Fruit fly (Drosophila melanogaster) whole organism, prepupa: Measurements from ENCODE around the gene CG43218.

Experiments used
- Blimp-1 ChIP-seq: fragments of 200-800 bp; sonication (Bioruptor generic); optimal IDR thresholded peaks from 3 replicates; lab custom pipeline; 2017; ENCODE audit warnings: missing biosample characterization, missing genetic modification characterization, mild to moderate bottlenecking, moderate library complexity, missing genetic modification reagents
- CG10669 ChIP-seq: fragments of 200-800 bp; sonication (Bioruptor generic); optimal IDR thresholded peaks from 3 replicates; lab custom pipeline; 2018; ENCODE audit warnings: missing biosample characterization, mild to moderate bottlenecking, missing genetic modification characterization, moderate library complexity
- CG11902 ChIP-seq: fragments of 200-800 bp; sonication (Bioruptor generic); optimal IDR thresholded peaks from 3 replicates; lab custom pipeline; 2016; ENCODE audit warnings: missing biosample characterization, missing genetic modification characterization
- CG15336 ChIP-seq: fragments of 200-800 bp; sonication (Bioruptor generic); IDR thresholded peaks from 2 replicates; pipeline ENCODE4 v1.3.6; 2022; ENCODE audit warnings: missing biosample characterization, missing genetic modification characterization
- CG1621 ChIP-seq: fragments of 200-800 bp; sonication (Bioruptor generic); optimal IDR thresholded peaks from 3 replicates; lab custom pipeline; 2018; ENCODE audit warnings: missing biosample characterization, mild to moderate bottlenecking, missing genetic modification characterization
- CG3032 ChIP-seq: fragments of 200-800 bp; optimal IDR thresholded peaks from 2 replicates; lab custom pipeline; 2019; ENCODE audit warnings: missing biosample characterization, mild to moderate bottlenecking, missing genetic modification characterization, moderate library complexity
- CG32006 ChIP-seq: fragments of 200-800 bp; sonication (Bioruptor generic); optimal IDR thresholded peaks from 3 replicates; lab custom pipeline; 2017; ENCODE audit warnings: missing biosample characterization, mild to moderate bottlenecking, missing genetic modification characterization
- CG3919 ChIP-seq: fragments of 200-800 bp; sonication (Bioruptor generic); optimal IDR thresholded peaks from 3 replicates; lab custom pipeline; 2016; ENCODE audit warnings: missing biosample characterization, missing genetic modification characterization
- CG4318 ChIP-seq: fragments of 200-800 bp; sonication (Bioruptor generic); optimal IDR thresholded peaks from 3 replicates; lab custom pipeline; 2017; ENCODE audit warnings: missing biosample characterization, mild to moderate bottlenecking, missing genetic modification characterization
- CG6163 ChIP-seq: fragments of 200-800 bp; sonication (Bioruptor generic); IDR thresholded peaks from 3 replicates; pipeline ENCODE4 v1.3.6; 2022; ENCODE audit warnings: missing biosample characterization, missing genetic modification characterization
- CG6276 ChIP-seq: fragments of 200-800 bp; sonication (Bioruptor generic); optimal IDR thresholded peaks from 2 replicates; lab custom pipeline; 2017; ENCODE audit warnings: missing biosample characterization, mild to moderate bottlenecking, missing genetic modification characterization
- CG6854 ChIP-seq: fragments of 200-800 bp; sonication (Bioruptor generic); optimal IDR thresholded peaks from 2 replicates; lab custom pipeline; 2017; ENCODE audit warnings: missing biosample characterization, mild to moderate bottlenecking, missing genetic modification characterization
- CG7368 ChIP-seq: fragments of 200-800 bp; sonication (Bioruptor generic); optimal IDR thresholded peaks from 3 replicates; lab custom pipeline; 2016; ENCODE audit warnings: missing biosample characterization, missing genetic modification characterization
- CG8119 ChIP-seq: fragments of 200-800 bp; sonication (Bioruptor generic); IDR thresholded peaks from 3 replicates; pipeline ENCODE4 v1.3.6; 2022; ENCODE audit warnings: missing biosample characterization, missing genetic modification characterization
- CG9139 ChIP-seq: fragments of 200-800 bp; sonication (Bioruptor generic); optimal IDR thresholded peaks from 3 replicates; lab custom pipeline; 2017; ENCODE audit warnings: missing biosample characterization, mild to moderate bottlenecking, missing genetic modification characterization
- Eip75B ChIP-seq: fragments of 200-800 bp; sonication (Bioruptor generic); optimal IDR thresholded peaks from 3 replicates; lab custom pipeline; 2016; ENCODE audit warnings: missing biosample characterization, missing genetic modification characterization
- Eip78C ChIP-seq: fragments of 200-800 bp; sonication (Bioruptor generic); peaks from one replicate; lab custom pipeline; 2016; ENCODE audit warnings: missing biosample characterization, missing genetic modification characterization
- Eip93F ChIP-seq: fragments of 200-800 bp; sonication (Bioruptor generic); optimal IDR thresholded peaks from 2 replicates; lab custom pipeline; 2016; ENCODE audit warnings: missing biosample characterization, mild to moderate bottlenecking, missing genetic modification characterization
- Ets21C ChIP-seq: fragments of 200-800 bp; sonication (Bioruptor generic); optimal IDR thresholded peaks from 3 replicates; lab custom pipeline; 2016; ENCODE audit warnings: missing biosample characterization, missing genetic modification characterization
- Ets96B ChIP-seq: fragments of 200-800 bp; optimal IDR thresholded peaks from 2 replicates; lab custom pipeline; 2019; ENCODE audit warnings: missing biosample characterization, mild to moderate bottlenecking, missing genetic modification characterization, moderate library complexity
- Hr38 ChIP-seq: sonication (Bioruptor generic); optimal IDR thresholded peaks from 2 replicates; lab custom pipeline; 2016; ENCODE audit warnings: missing biosample characterization, missing genetic modification characterization
- Hr4 ChIP-seq: fragments of 200-800 bp; sonication (Bioruptor generic); optimal IDR thresholded peaks from 3 replicates; lab custom pipeline; 2016; ENCODE audit warnings: missing biosample characterization, missing genetic modification characterization
- Lpt ChIP-seq: fragments of 200-800 bp; sonication (Bioruptor generic); optimal IDR thresholded peaks from 3 replicates; lab custom pipeline; 2016; ENCODE audit warnings: missing biosample characterization, missing genetic modification characterization
- OdsH ChIP-seq: fragments of 200-800 bp; sonication (Bioruptor generic); optimal IDR thresholded peaks from 3 replicates; lab custom pipeline; 2016; ENCODE audit warnings: missing biosample characterization, missing genetic modification characterization
- Smox ChIP-seq: fragments of 200-800 bp; sonication (Bioruptor generic); optimal IDR thresholded peaks from 3 replicates; lab custom pipeline; 2016; ENCODE audit warnings: missing biosample characterization, missing genetic modification characterization
- achi ChIP-seq: fragments of 200-800 bp; sonication (Bioruptor generic); optimal IDR thresholded peaks from 3 replicates; lab custom pipeline; 2016; ENCODE audit warnings: missing biosample characterization, missing genetic modification characterization
- cyc ChIP-seq: fragments of 200-800 bp; sonication (Bioruptor generic); optimal IDR thresholded peaks from 3 replicates; lab custom pipeline; 2016; ENCODE audit warnings: missing biosample characterization, missing genetic modification characterization
- dac ChIP-seq: fragments of 200-800 bp; sonication (Bioruptor generic); optimal IDR thresholded peaks from 2 replicates; lab custom pipeline; 2017; ENCODE audit warnings: missing biosample characterization, mild to moderate bottlenecking, missing genetic modification characterization
- eg ChIP-seq: fragments of 200-800 bp; sonication (Bioruptor generic); IDR thresholded peaks from 3 replicates; pipeline ENCODE4 v1.3.6; 2022; ENCODE audit warnings: missing biosample characterization, missing genetic modification characterization
- fd59A ChIP-seq: fragments of 200-800 bp; sonication (Bioruptor generic); optimal IDR thresholded peaks from 2 replicates; lab custom pipeline; 2017; ENCODE audit warnings: missing biosample characterization, mild to moderate bottlenecking, missing genetic modification characterization, missing genetic modification reagents
- fd85E ChIP-seq: fragments of 200-800 bp; sonication (Bioruptor generic); optimal IDR thresholded peaks from 3 replicates; lab custom pipeline; 2016; ENCODE audit warnings: missing biosample characterization, missing genetic modification characterization
- fkh ChIP-seq: fragments of 200-800 bp; sonication (Bioruptor generic); optimal IDR thresholded peaks from 3 replicates; lab custom pipeline; 2017; ENCODE audit warnings: missing biosample characterization, mild to moderate bottlenecking, missing genetic modification characterization, moderate library complexity
- net ChIP-seq: fragments of 200-800 bp; sonication (Bioruptor generic); optimal IDR thresholded peaks from 3 replicates; lab custom pipeline; 2016; ENCODE audit warnings: missing biosample characterization, missing genetic modification characterization
- pdm3 ChIP-seq: fragments of 200-800 bp; sonication (Bioruptor generic); optimal IDR thresholded peaks from 3 replicates; lab custom pipeline; 2016; ENCODE audit warnings: missing biosample characterization, missing genetic modification characterization
- salr ChIP-seq, 2 experiments: fragments of 200-800 bp; sonication (Bioruptor generic); optimal IDR thresholded peaks; 3 replicates each; lab custom pipeline; 2016 to 2018; ENCODE audit warnings: missing biosample characterization in 2 of 2, missing genetic modification characterization in 2 of 2, mild to moderate bottlenecking in 1 of 2
- spab ChIP-seq: fragments of 200-800 bp; sonication (Bioruptor generic); optimal IDR thresholded peaks from 2 replicates; lab custom pipeline; 2017; ENCODE audit warnings: missing biosample characterization, mild to moderate bottlenecking, missing genetic modification characterization, missing genetic modification reagents
- svp ChIP-seq: fragments of 200-800 bp; sonication (Bioruptor generic); peaks from one replicate; lab custom pipeline; 2016; ENCODE audit warnings: missing biosample characterization, missing genetic modification characterization
- topi ChIP-seq: fragments of 200-800 bp; sonication (Bioruptor generic); optimal IDR thresholded peaks from 3 replicates; lab custom pipeline; 2016; ENCODE audit warnings: missing biosample characterization, missing genetic modification characterization

The CG43218 gene

dm6 chr3L:21256062-21257023 lies 1.5 kb upstream of the CG43218 start (continued):
- TF ChIP-seq Hr4 (GFP tag; lab: Kevin White, UChicago) (no peak), CG6854 (GFP tag; lab: Kevin White, UChicago) (peak; percentile 13), CG10669 (GFP tag; lab: Kevin White, UChicago) (no peak), topi (GFP tag; lab: Kevin White, UChicago) (peak; percentile 56), CG6163 (GFP tag; lab: Robert Waterston, UW) (no peak), CG3919 (GFP tag; lab: Kevin White, UChicago) (no peak), Ets96B (tag; lab: Kevin White, UChicago) (no peak), cyc (no peak), CG32006 (GFP tag; lab: Kevin White, UChicago) (no peak), Hr38 (no peak)
- TF ChIP-seq, all 60 proteins: peak for 13

- TF ChIP-seq Blimp-1 (no peak), CG3032 (tag; lab: Kevin White, UChicago) (no peak), achi (GFP tag; lab: Kevin White, UChicago) (peak; percentile 18), spab (GFP tag; lab: Kevin White, UChicago) (no peak), net (GFP tag; lab: Kevin White, UChicago) (peak; percentile 2), CG8119 (GFP tag; lab: Robert Waterston, UW) (peak; percentile 72), Eip75B (GFP tag; lab: Kevin White, UChicago) (no peak), salr (GFP tag; optimal IDR thresholded peaks at IDR 0.05; lab: Kevin White, UChicago) (peak in 1 of 2 experiments; percentile 40), CG4318 (peak; percentile 66), CG7368 (GFP tag; lab: Kevin White, UChicago) (peak; percentile 1), Hr4 (GFP tag; lab: Kevin White, UChicago) (peak; percentile 77), fkh (peak; percentile 31), Lpt (GFP tag; lab: Kevin White, UChicago) (no peak), eg (peak; percentile 55; the same call in 2 of the 3 replicates), Eip78C (GFP tag; lab: Kevin White, UChicago) (peak; percentile 88), CG6276 (GFP tag; lab: Kevin White, UChicago) (peak; percentile 47), CG9139 (GFP tag; lab: Kevin White, UChicago) (no peak), Smox (GFP tag; lab: Kevin White, UChicago) (no peak), OdsH (GFP tag; lab: Kevin White, UChicago) (peak; percentile 46), CG3919 (GFP tag; lab: Kevin White, UChicago) (peak; percentile 35), CG11902 (GFP tag; lab: Kevin White, UChicago) (no peak), topi (GFP tag; lab: Kevin White, UChicago) (no peak), CG15336 (GFP tag; lab: Robert Waterston, UW) (peak; percentile 49), CG32006 (GFP tag; lab: Kevin White, UChicago) (peak; percentile 84), CG10669 (GFP tag; lab: Kevin White, UChicago) (no peak), CG6163 (GFP tag; lab: Robert Waterston, UW) (peak; percentile 10; the same call in 1 of the 3 replicates), Eip93F (GFP tag; lab: Kevin White, UChicago) (no peak), CG1621 (tag; lab: Kevin White, UChicago) (no peak), dac (GFP tag; lab: Kevin White, UChicago) (peak; percentile 55), pdm3 (peak; percentile 13), svp (no peak), Ets21C (no peak), fd85E (GFP tag; lab: Kevin White, UChicago) (no peak), fd59A (GFP tag; lab: Kevin White, UChicago) (no peak)
- TF ChIP-seq, all 60 proteins: peak for 18
Observed at dm6 chr3L:21259257-21259656, 1.4 kb downstream of the CG43218 start.
